Worm (Caenorhabditis elegans) whole organism, L2 larva: ENCODE measurements around the gene F44E5.5.

Source experiments
- C34F6.9 ChIP-seq: fragments of 150-350 bp; optimal IDR thresholded peaks from 2 replicates; lab custom pipeline; 2014; ENCODE audit warnings: missing biosample characterization, missing genetic modification characterization
- F13H6.1 ChIP-seq: sonication (generic microtip); optimal IDR thresholded peaks from 2 replicates; lab custom pipeline; 2016; ENCODE audit warnings: missing genetic modification characterization, missing compliant biosample characterization
- Y55F3AM.14 ChIP-seq: fragments of 200-800 bp; sonication (Bioruptor generic); optimal IDR thresholded peaks from 2 replicates; lab custom pipeline; 2018; ENCODE audit warnings: mild to moderate bottlenecking, missing genetic modification characterization, missing compliant biosample characterization
- ZK546.5 ChIP-seq: sonication (generic microtip); optimal IDR thresholded peaks from 2 replicates; lab custom pipeline; 2017; ENCODE audit warnings: missing biosample characterization, missing genetic modification characterization
- alr-1 ChIP-seq: fragments of 150-350 bp; optimal IDR thresholded peaks from 2 replicates; lab custom pipeline; 2014; ENCODE audit warnings: missing biosample characterization, missing genetic modification characterization
- aly-2 ChIP-seq: fragments of 150-350 bp; optimal IDR thresholded peaks from 2 replicates; lab custom pipeline; 2014; ENCODE audit warnings: missing biosample characterization, missing genetic modification characterization
- ceh-16 ChIP-seq: fragments of 150-350 bp; optimal IDR thresholded peaks from 2 replicates; lab custom pipeline; 2014; ENCODE audit warnings: missing biosample characterization, missing genetic modification characterization
- crh-2 ChIP-seq: sonication (generic microtip); optimal IDR thresholded peaks from 2 replicates; lab custom pipeline; 2017; ENCODE audit warnings: missing biosample characterization, missing genetic modification characterization
- egl-27 ChIP-seq: sonication (generic microtip); optimal IDR thresholded peaks from 3 replicates; lab custom pipeline; 2017; ENCODE audit warnings: missing biosample characterization, missing genetic modification reagents, missing genetic modification characterization
- elt-1 ChIP-seq: fragments of 150-350 bp; optimal IDR thresholded peaks from 2 replicates; lab custom pipeline; 2014; ENCODE audit warnings: missing biosample characterization, missing genetic modification characterization
- elt-3 ChIP-seq: sonication (generic microtip); optimal IDR thresholded peaks from 2 replicates; lab custom pipeline; 2017; ENCODE audit warnings: missing biosample characterization, missing genetic modification characterization
- fos-1 ChIP-seq: fragments of 150-350 bp; optimal IDR thresholded peaks from 2 replicates; lab custom pipeline; 2014; ENCODE audit warnings: missing biosample characterization, missing genetic modification characterization
- gmeb-1 ChIP-seq: fragments of 150-350 bp; optimal IDR thresholded peaks from 2 replicates; lab custom pipeline; 2014; ENCODE audit warnings: missing biosample characterization, missing genetic modification characterization
- lin-11 ChIP-seq: fragments of 150-350 bp; sonication (generic microtip); optimal IDR thresholded peaks from 2 replicates; lab custom pipeline; 2014; ENCODE audit warnings: missing biosample characterization, missing genetic modification characterization, inconsistent platforms, mixed read lengths
- lin-13 ChIP-seq: fragments of 150-350 bp; optimal IDR thresholded peaks from 2 replicates; lab custom pipeline; 2014; ENCODE audit warnings: missing biosample characterization, missing genetic modification reagents, missing genetic modification characterization
- lin-39 ChIP-seq: fragments of 150-350 bp; optimal IDR thresholded peaks from 2 replicates; lab custom pipeline; 2014; ENCODE audit warnings: missing biosample characterization, missing genetic modification reagents, missing genetic modification characterization
- lsy-2 ChIP-seq, 2 experiments: fragments of 150-350 bp in 1 of 2; sonication (generic microtip) in 1 of 2; optimal IDR thresholded peaks; 2 replicates each; lab custom pipeline; 2014 to 2017; ENCODE audit warnings: missing biosample characterization in 2 of 2, missing genetic modification characterization in 2 of 2
- mab-5 ChIP-seq: fragments of 150-350 bp; optimal IDR thresholded peaks from 2 replicates; lab custom pipeline; 2014; ENCODE audit warnings: missing biosample characterization, missing genetic modification characterization
- mbf-1 ChIP-seq: sonication (generic microtip); optimal IDR thresholded peaks from 2 replicates; lab custom pipeline; 2017; ENCODE audit warnings: missing biosample characterization, missing genetic modification characterization
- mdl-1 ChIP-seq, 2 experiments: fragments of 150-350 bp in 1 of 2; sonication (generic microtip) in 1 of 2; optimal IDR thresholded peaks; 2 replicates each; lab custom pipeline; 2017; ENCODE audit warnings: missing biosample characterization in 2 of 2, missing genetic modification characterization in 2 of 2
- nhr-10 ChIP-seq: sonication (generic microtip); optimal IDR thresholded peaks from 2 replicates; lab custom pipeline; 2017; ENCODE audit warnings: missing biosample characterization, missing genetic modification characterization
- nhr-12 ChIP-seq: fragments of 150-350 bp; optimal IDR thresholded peaks from 2 replicates; lab custom pipeline; 2014; ENCODE audit warnings: missing biosample characterization, missing genetic modification characterization
- nhr-129 ChIP-seq: fragments of 150-350 bp; optimal IDR thresholded peaks from 2 replicates; lab custom pipeline; 2014; ENCODE audit warnings: missing biosample characterization, missing genetic modification characterization
- nhr-21 ChIP-seq: fragments of 150-350 bp; optimal IDR thresholded peaks from 2 replicates; lab custom pipeline; 2014; ENCODE audit warnings: missing biosample characterization, missing genetic modification characterization
- nhr-23 ChIP-seq: fragments of 150-350 bp; optimal IDR thresholded peaks from 2 replicates; lab custom pipeline; 2014; ENCODE audit warnings: missing biosample characterization, missing genetic modification reagents, missing genetic modification characterization
- nhr-237 ChIP-seq: fragments of 150-350 bp; optimal IDR thresholded peaks from 2 replicates; lab custom pipeline; 2014; ENCODE audit warnings: missing biosample characterization, missing genetic modification characterization
- nhr-25 ChIP-seq: fragments of 150-350 bp; sonication (generic microtip); optimal IDR thresholded peaks from 3 replicates; lab custom pipeline; 2014; ENCODE audit warnings: missing biosample characterization, missing genetic modification characterization
- nhr-6 ChIP-seq: fragments of 150-350 bp; optimal IDR thresholded peaks from 2 replicates; lab custom pipeline; 2014; ENCODE audit warnings: missing biosample characterization, missing genetic modification characterization
- nhr-77 ChIP-seq: fragments of 150-350 bp; optimal IDR thresholded peaks from 2 replicates; lab custom pipeline; 2014; ENCODE audit warnings: missing biosample characterization, missing genetic modification characterization
- peb-1 ChIP-seq: fragments of 150-350 bp; optimal IDR thresholded peaks from 2 replicates; lab custom pipeline; 2014; ENCODE audit warnings: missing biosample characterization, missing genetic modification characterization
- sem-4 ChIP-seq: fragments of 150-350 bp; optimal IDR thresholded peaks from 2 replicates; lab custom pipeline; 2014; ENCODE audit warnings: missing biosample characterization, missing genetic modification reagents, missing genetic modification characterization
- skn-1 ChIP-seq: sonication (generic microtip); optimal IDR thresholded peaks from 2 replicates; lab custom pipeline; 2017; ENCODE audit warnings: missing biosample characterization, missing genetic modification characterization
- sma-3 ChIP-seq: sonication (generic microtip); optimal IDR thresholded peaks from 2 replicates; lab custom pipeline; 2016; ENCODE audit warnings: missing genetic modification reagents, missing genetic modification characterization, missing compliant biosample characterization
- sma-9 ChIP-seq, 2 experiments: fragments of 150-350 bp in 1 of 2; sonication (generic microtip) in 1 of 2; optimal IDR thresholded peaks; 2 replicates each; lab custom pipeline; 2014 to 2016; ENCODE audit warnings: missing genetic modification characterization in 2 of 2, mild to moderate bottlenecking in 1 of 2, missing biosample characterization in 1 of 2, missing compliant biosample characterization in 1 of 2, missing genetic modification reagents in 1 of 2, moderate library complexity in 1 of 2
- snpc-4 ChIP-seq: fragments of 150-350 bp; optimal IDR thresholded peaks from 2 replicates; lab custom pipeline; 2014; ENCODE audit warnings: missing biosample characterization, missing genetic modification characterization
- unc-39 ChIP-seq: fragments of 150-350 bp; optimal IDR thresholded peaks from 2 replicates; lab custom pipeline; 2014; ENCODE audit warnings: missing biosample characterization, missing genetic modification characterization
- unc-55 ChIP-seq: fragments of 150-350 bp; sonication (generic microtip); optimal IDR thresholded peaks from 3 replicates; lab custom pipeline; 2014; ENCODE audit warnings: missing biosample characterization, missing genetic modification reagents, missing genetic modification characterization
- unc-62 ChIP-seq: fragments of 150-350 bp; optimal IDR thresholded peaks from 2 replicates; lab custom pipeline; 2014; ENCODE audit warnings: missing biosample characterization, missing genetic modification reagents, missing genetic modification characterization
- ztf-1 ChIP-seq: fragments of 200-800 bp; sonication (Bioruptor generic); conservative IDR thresholded peaks from 2 replicates; pipeline ENCODE4 v1.3.6; 2022; ENCODE audit warnings: missing genetic modification characterization, missing compliant biosample characterization
- ztf-4 ChIP-seq: fragments of 150-350 bp; optimal IDR thresholded peaks from 2 replicates; lab custom pipeline; 2014; ENCODE audit warnings: missing biosample characterization, missing genetic modification characterization

F44E5.5 gene

DNA sequence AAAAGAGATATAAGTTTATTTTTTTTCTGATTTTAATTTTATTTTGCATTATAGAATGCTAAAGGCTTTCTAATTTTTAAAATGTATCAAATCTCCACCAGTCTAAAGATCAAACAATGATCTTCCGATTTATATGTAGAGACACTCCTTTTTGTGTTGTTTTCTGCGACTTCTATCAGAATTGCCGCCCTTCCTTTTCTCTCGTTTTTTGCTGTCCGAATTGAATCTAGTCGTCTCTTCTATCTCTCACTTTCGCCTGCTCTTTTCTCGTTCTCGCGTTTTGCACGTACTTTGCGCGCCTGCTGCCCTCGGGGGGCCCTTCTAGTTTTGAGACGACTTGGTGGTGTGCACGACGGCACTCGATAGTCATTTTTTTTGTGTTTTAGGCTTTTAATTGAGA is 35.1 kb upstream of the F44E5.5 start (continued):
- TF ChIP-seq skn-1 (tag; lab: Kevin White, UChicago) (no peak), unc-62 (GFP tag; lab: Kevin White, UChicago) (no peak), F13H6.1 (peak; percentile 39), mdl-1 (tag; optimal IDR thresholded peaks at IDR 0.05; lab: Kevin White, UChicago) (peak; percentile 4 to 13), nhr-6 (peak; percentile 26), lsy-2 (tag; optimal IDR thresholded peaks at IDR 0.05; lab: Kevin White, UChicago) (peak in 1 of 2 experiments; percentile 65), nhr-10 (tag; lab: Kevin White, UChicago) (no peak), nhr-12 (tag; lab: Kevin White, UChicago) (no peak), alr-1 (no peak), sem-4 (peak; percentile 65)

DNA sequence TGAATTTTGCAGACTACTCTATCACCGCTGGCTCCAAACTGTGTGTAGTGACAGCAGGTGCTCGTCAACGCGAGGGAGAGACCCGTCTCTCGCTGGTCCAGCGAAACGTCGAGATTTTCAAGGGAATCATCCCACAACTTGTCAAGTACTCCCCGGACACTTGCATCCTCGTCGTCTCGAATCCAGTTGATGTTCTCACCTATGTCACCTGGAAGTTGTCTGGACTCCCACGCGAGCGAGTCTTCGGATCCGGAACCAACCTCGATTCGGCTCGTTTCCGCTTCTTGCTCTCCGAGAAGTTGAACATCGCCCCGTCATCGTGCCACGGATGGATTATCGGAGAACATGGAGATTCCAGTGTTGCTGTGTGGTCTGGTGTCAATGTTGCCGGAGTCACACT is 33.8 kb upstream of the F44E5.5 start:
- no peak for TF ChIP-seq alr-1
- TF ChIP-seq sma-3, result no peak
- TF ChIP-seq Y55F3AM.14, result no peak
- TF ChIP-seq mbf-1, result no peak
- no peak for TF ChIP-seq mab-5 (tag; lab: Kevin White, UChicago)
- no peak for TF ChIP-seq F13H6.1
- no peak for TF ChIP-seq unc-55 (GFP tag; lab: Kevin White, UChicago)
- no peak for TF ChIP-seq C34F6.9 (tag; lab: Kevin White, UChicago)
- no peak for TF ChIP-seq lin-11 (tag; lab: Kevin White, UChicago)
- no peak for TF ChIP-seq lin-13 (GFP tag; lab: Kevin White, UChicago)
- TF ChIP-seq elt-3 (tag; lab: Kevin White, UChicago), result no peak
- TF ChIP-seq nhr-21 (tag; lab: Kevin White, UChicago), result no peak
- TF ChIP-seq crh-2, result no peak
- no peak for TF ChIP-seq nhr-77 (tag; lab: Kevin White, UChicago)
- no peak for TF ChIP-seq snpc-4 (tag; lab: Kevin White, UChicago)
- no peak for TF ChIP-seq ztf-4 (tag; lab: Kevin White, UChicago)

DNA sequence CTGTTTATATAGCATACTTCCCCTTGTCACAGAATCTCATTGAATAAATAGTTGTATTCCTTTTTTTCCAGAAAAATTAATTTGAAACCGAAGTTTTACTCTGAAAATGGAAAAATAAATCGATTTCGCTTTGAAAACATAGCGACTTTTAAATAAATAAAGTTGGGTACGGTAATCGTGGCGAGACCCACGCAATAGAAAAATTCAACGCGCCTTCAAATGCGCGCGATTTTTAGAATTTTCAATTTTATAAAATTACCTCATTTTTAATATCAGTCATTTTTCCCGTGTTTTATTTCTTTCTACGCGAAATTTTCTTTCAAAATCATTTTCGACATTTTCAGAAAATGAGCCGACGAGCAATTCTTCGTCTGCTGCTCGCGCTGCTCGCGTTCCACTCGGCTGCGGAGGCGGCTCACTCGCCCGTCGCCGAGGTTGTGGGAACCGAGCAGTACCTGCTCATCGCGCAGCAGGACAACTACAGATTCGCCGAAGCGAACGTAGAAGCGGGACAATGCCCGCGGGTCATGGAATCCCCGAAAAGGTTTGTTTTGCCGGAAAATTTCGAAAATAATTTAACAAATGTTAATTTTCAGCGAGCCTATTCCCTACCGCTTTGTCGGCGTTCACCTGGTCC is 32.9 kb upstream of the F44E5.5 start, which contains the start of gene F13D12.5:
TSS of gene F13D12.5 (plus strand) at position 345 of the 637 bp plus-strand sequence.
- TF ChIP-seq lin-13 (GFP tag; lab: Kevin White, UChicago) (no peak), ztf-4 (tag; lab: Kevin White, UChicago) (peak; percentile 38), elt-1 (tag; lab: Kevin White, UChicago) (no peak)

DNA sequence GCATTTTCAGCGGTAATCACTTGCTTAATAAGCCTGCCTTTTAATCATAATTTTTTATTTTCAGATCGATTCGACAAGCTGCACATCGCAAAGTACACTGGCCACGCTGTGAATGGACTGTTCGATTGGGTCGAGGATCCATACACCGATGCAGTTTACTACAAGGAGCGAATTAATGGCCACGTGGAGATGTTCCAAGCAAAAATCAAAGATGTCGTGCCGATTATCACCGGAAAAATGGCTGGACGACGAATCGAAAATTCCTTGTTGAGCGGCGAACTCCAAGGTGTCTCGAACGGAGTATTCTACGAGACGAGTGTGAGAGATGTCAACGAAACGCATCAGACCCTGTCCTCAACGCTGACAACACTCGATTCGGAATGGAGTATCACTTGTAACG is 32.0 kb upstream of the F44E5.5 start:
- no peak for TF ChIP-seq ztf-1

DNA sequence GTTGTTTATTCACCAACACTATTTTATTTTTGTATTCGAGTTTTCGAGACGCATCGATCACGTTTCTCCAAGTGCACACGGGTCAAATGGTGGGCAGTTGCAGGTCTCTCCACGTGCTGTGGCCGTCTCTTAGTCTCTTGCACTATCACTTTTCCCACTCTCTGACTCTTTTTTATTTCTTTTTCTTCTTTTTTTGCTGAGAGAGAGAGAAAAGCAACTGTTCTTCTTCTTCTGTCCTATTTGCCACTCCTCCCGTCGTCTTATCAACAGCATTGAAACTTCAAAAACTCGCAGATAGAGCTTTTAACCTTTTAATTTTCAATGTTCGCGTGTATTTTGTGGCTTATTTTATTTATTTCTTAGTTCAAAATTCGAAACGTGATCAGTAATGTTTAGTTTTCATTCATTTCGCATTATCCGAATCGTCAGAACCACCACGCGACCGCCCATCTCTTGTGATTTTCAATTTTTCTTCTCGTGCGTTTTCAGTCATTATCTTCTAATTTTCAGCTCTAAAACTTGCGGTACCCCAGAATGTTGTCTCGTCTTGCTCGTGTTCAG is 30.8 kb upstream of the F44E5.5 start, which contains the start of gene alh-8:
TSS of gene alh-8 (plus strand) at position 511 of the 561 bp plus-strand sequence.
- TF ChIP-seq gmeb-1 (peak; percentile 44), nhr-25 (tag; lab: Kevin White, UChicago) (peak; percentile 8), sma-9 (GFP tag; optimal IDR thresholded peaks at IDR 0.05; lab: Kevin White, UChicago) (peak; percentile 85), sma-9 (tag; optimal IDR thresholded peaks at IDR 0.05; lab: Kevin White, UChicago) (no peak), mdl-1 (tag; optimal IDR thresholded peaks at IDR 0.05; lab: Kevin White, UChicago) (peak; percentile 91), crh-2 (peak; percentile 66), F13H6.1 (peak; percentile 73), lin-39 (tag; lab: Kevin White, UChicago) (no peak), Y55F3AM.14 (peak; percentile 20), fos-1 (tag; lab: Kevin White, UChicago) (peak; percentile 57), nhr-237 (tag; lab: Kevin White, UChicago) (no peak), ceh-16 (tag; lab: Kevin White, UChicago) (no peak), ZK546.5 (tag; lab: Kevin White, UChicago) (no peak), peb-1 (no peak), unc-39 (tag; lab: Kevin White, UChicago) (no peak), sma-3 (peak; percentile 33), aly-2 (no peak), alr-1 (no peak), nhr-23 (tag; lab: Kevin White, UChicago) (no peak), lsy-2 (tag; optimal IDR thresholded peaks at IDR 0.05; lab: Kevin White, UChicago) (peak in 1 of 2 experiments; percentile 63), lin-13 (GFP tag; lab: Kevin White, UChicago) (no peak), nhr-21 (tag; lab: Kevin White, UChicago) (peak; percentile 16), egl-27 (tag; lab: Kevin White, UChicago) (peak; percentile 52), snpc-4 (tag; lab: Kevin White, UChicago) (no peak), nhr-129 (tag; lab: Kevin White, UChicago) (peak; percentile 69), C34F6.9 (tag; lab: Kevin White, UChicago) (peak; percentile 59), ztf-4 (tag; lab: Kevin White, UChicago) (peak; percentile 7)
